Worm (Caenorhabditis elegans): ENCODE measurements around the gene F26C11.4.

The F26C11.4 gene

ce11 chrII:9940430-9940829, 24.4 kb upstream of the F26C11.4 start, which contains the start of gene ufd-3 (continued):
- TF ChIP-seq snpc-1.2 (GFP tag; IDR thresholded peaks at IDR 0.05): no peak
- 0 out of 2 replicates have a peak, but pooled peaks have one; percentile 18 for TF ChIP-seq ceh-20 (GFP tag; IDR thresholded peaks at IDR 0.05)
- peak in 1 of 2 experiments; percentile 31 for TF ChIP-seq daf-16 (GFP tag; optimal IDR thresholded peaks at IDR 0.05)
- peak; percentile 15 for TF ChIP-seq daf-16 (tag; optimal IDR thresholded peaks at IDR 0.05)
- TF ChIP-seq lsy-2 (tag; optimal IDR thresholded peaks at IDR 0.05): peak; percentile 38 to 92
- TF ChIP-seq dve-1 (tag; optimal IDR thresholded peaks at IDR 0.05; ENCODE audit: insufficient read depth): peak; percentile 70
- peak in 1 of 2 experiments; percentile 14; a peak in 1 of 4 replicates for TF ChIP-seq madf-5 (GFP tag; IDR thresholded peaks at IDR 0.05)
- peak; percentile 80 for TF ChIP-seq nhr-6 (tag; optimal IDR thresholded peaks at IDR 0.05)
- 0 out of 2 replicates have a peak, but pooled peaks have one; percentile 31 for TF ChIP-seq ctbp-1 (GFP tag; IDR thresholded peaks at IDR 0.05)
- TF ChIP-seq zfp-3 (GFP tag; conservative IDR thresholded peaks at IDR 0.05): 0 out of 2 replicates have a peak, but pooled peaks have one; percentile 52
- TF ChIP-seq nhr-102 (tag; optimal IDR thresholded peaks at IDR 0.05): peak; percentile 46
- TF ChIP-seq Y48G9A.11 (GFP tag; IDR thresholded peaks at IDR 0.05): peak; percentile 96
- peak; percentile 99 for TF ChIP-seq mes-2 (tag; optimal IDR thresholded peaks at IDR 0.05; ENCODE audit: poor library complexity, severe bottlenecking)
- no peak for TF ChIP-seq zip-11 (GFP tag; IDR thresholded peaks at IDR 0.05)
- 0 out of 2 replicates have a peak, but pooled peaks have one; percentile 57 for TF ChIP-seq T26A8.4 (GFP tag; IDR thresholded peaks at IDR 0.05)
- peak; percentile 63 for TF ChIP-seq ama-1 (optimal IDR thresholded peaks at IDR 0.05)
- TF ChIP-seq daf-19 (GFP tag; conservative IDR thresholded peaks at IDR 0.05): no peak
- no peak for TF ChIP-seq attf-4 (tag; optimal IDR thresholded peaks at IDR 0.05)
- TF ChIP-seq F44E2.7 (GFP tag; IDR thresholded peaks at IDR 0.05): no peak
- peak; percentile 82 for TF ChIP-seq nhr-11 (tag; optimal IDR thresholded peaks at IDR 0.05)
- peak; percentile 63 for TF ChIP-seq dmd-6 (GFP tag; IDR thresholded peaks at IDR 0.05)
- TF ChIP-seq cey-2 (tag; optimal IDR thresholded peaks at IDR 0.05; ENCODE audit: borderline replicate concordance, insufficient read depth): no peak
- no peak for TF ChIP-seq nhr-237 (tag; optimal IDR thresholded peaks at IDR 0.05)
- TF ChIP-seq rbr-2 (tag; optimal IDR thresholded peaks at IDR 0.05): peak; percentile 66
- peak; percentile 97 for TF ChIP-seq T20F7.1 (GFP tag; optimal IDR thresholded peaks at IDR 0.05)
- TF ChIP-seq ceh-44 (GFP tag; IDR thresholded peaks at IDR 0.05): peak; percentile 22; the same call in 1 of the 2 replicates
- peak; percentile 46; the same call in 1 of the 2 replicates for TF ChIP-seq pha-4 (GFP tag; IDR thresholded peaks at IDR 0.05)
- TF ChIP-seq pha-4 (tag; optimal IDR thresholded peaks at IDR 0.05): peak; percentile 59
- no peak for TF ChIP-seq egl-43 (GFP tag; IDR thresholded peaks at IDR 0.05)
- peak; percentile 98 for TF ChIP-seq dpl-1 (GFP tag; optimal IDR thresholded peaks at IDR 0.05)
- TF ChIP-seq fkh-10 (GFP tag; optimal IDR thresholded peaks at IDR 0.05): peak; percentile 51
- no peak for TF ChIP-seq Y75B8A.6 (GFP tag; IDR thresholded peaks at IDR 0.05)
- TF ChIP-seq unc-62 (GFP tag; optimal IDR thresholded peaks at IDR 0.05 in 1 of 2): peak in 1 of 2 experiments; percentile 89
- TF ChIP-seq unc-62 (tag; optimal IDR thresholded peaks at IDR 0.05): no peak
- TF ChIP-seq hlh-11 (tag; optimal IDR thresholded peaks at IDR 0.05): peak; percentile 53
- peak; percentile 20 for TF ChIP-seq nhr-48 (tag; optimal IDR thresholded peaks at IDR 0.05)
- TF ChIP-seq vab-7 (GFP tag; IDR thresholded peaks at IDR 0.05): no peak
- TF ChIP-seq nhr-77 (tag; optimal IDR thresholded peaks at IDR 0.05): peak; percentile 19
- TF ChIP-seq dmd-9 (GFP tag; IDR thresholded peaks at IDR 0.05): peak; percentile 81
- no peak for TF ChIP-seq spr-1 (tag; optimal IDR thresholded peaks at IDR 0.05)
- TF ChIP-seq lin-13 (GFP tag; optimal IDR thresholded peaks at IDR 0.05): peak; percentile 28
- no peak for TF ChIP-seq F10B5.3 (tag; optimal IDR thresholded peaks at IDR 0.05)
- peak; percentile 63 for TF ChIP-seq F49E8.2 (tag; optimal IDR thresholded peaks at IDR 0.05; ENCODE audit: borderline replicate concordance)
- TF ChIP-seq skn-1 (tag; optimal IDR thresholded peaks at IDR 0.05): no peak
- no peak for TF ChIP-seq fos-1 (tag; optimal IDR thresholded peaks at IDR 0.05)
- peak; percentile 61; the same call in 1 of the 2 replicates for TF ChIP-seq madf-9 (GFP tag; conservative IDR thresholded peaks at IDR 0.05)
- peak in 1 of 2 experiments; percentile 24 for TF ChIP-seq mdl-1 (tag; optimal IDR thresholded peaks at IDR 0.05)
- TF ChIP-seq lin-38 (GFP tag; IDR thresholded peaks at IDR 0.05): peak; percentile 76
- TF ChIP-seq nhr-10 (tag; optimal IDR thresholded peaks at IDR 0.05): no peak
- no peak for TF ChIP-seq lir-3 (tag; optimal IDR thresholded peaks at IDR 0.05)
- no peak for TF ChIP-seq ceh-32 (tag; optimal IDR thresholded peaks at IDR 0.05; ENCODE audit: poor library complexity)
